Worm (Caenorhabditis elegans) whole organism, late embryonic: ENCODE data around the gene F13E9.15.

Experiments
- C38D4.7 ChIP-seq: fragments of 200-800 bp; sonication (Bioruptor generic); optimal IDR thresholded peaks from 2 replicates; lab custom pipeline; 2018; ENCODE audit warnings: mild to moderate bottlenecking, missing genetic modification characterization, moderate library complexity, missing compliant biosample characterization
- T23F11.4 ChIP-seq: fragments of 200-800 bp; sonication (Bioruptor generic); optimal IDR thresholded peaks from 2 replicates; lab custom pipeline; 2018; ENCODE audit warnings: mild to moderate bottlenecking, missing genetic modification characterization, missing compliant biosample characterization
- ahr-1 ChIP-seq: sonication (generic microtip); optimal IDR thresholded peaks from 2 replicates; lab custom pipeline; 2016; ENCODE audit warnings: missing genetic modification characterization, missing compliant biosample characterization
- ceh-14 ChIP-seq: sonication (generic microtip); optimal IDR thresholded peaks from 2 replicates; lab custom pipeline; 2016; ENCODE audit warnings: missing genotype, missing genetic modification characterization, missing compliant biosample characterization
- ceh-19 ChIP-seq: fragments of 200-800 bp; sonication (Bioruptor generic); optimal IDR thresholded peaks from 2 replicates; lab custom pipeline; 2018; ENCODE audit warnings: mild to moderate bottlenecking, missing genetic modification characterization, missing compliant biosample characterization
- ceh-22 ChIP-seq: sonication (generic microtip); optimal IDR thresholded peaks from 2 replicates; lab custom pipeline; 2017; ENCODE audit warnings: missing biosample characterization, missing genetic modification characterization
- ceh-30 ChIP-seq: fragments of 150-350 bp; optimal IDR thresholded peaks from 2 replicates; lab custom pipeline; 2014; ENCODE audit warnings: missing biosample characterization, missing genetic modification characterization
- ceh-31 ChIP-seq: sonication (generic microtip); optimal IDR thresholded peaks from 2 replicates; lab custom pipeline; 2016; ENCODE audit warnings: missing genetic modification characterization, missing compliant biosample characterization
- ceh-34 ChIP-seq: sonication (generic microtip); optimal IDR thresholded peaks from 2 replicates; lab custom pipeline; 2016; ENCODE audit warnings: mild to moderate bottlenecking, missing genetic modification characterization, missing compliant biosample characterization
- ceh-9 ChIP-seq: sonication (generic microtip); optimal IDR thresholded peaks from 2 replicates; lab custom pipeline; 2016; ENCODE audit warnings: mild to moderate bottlenecking, missing genetic modification characterization, inconsistent platforms, missing compliant biosample characterization
- dmd-4 ChIP-seq: sonication (generic microtip); optimal IDR thresholded peaks from 2 replicates; lab custom pipeline; 2016; ENCODE audit warnings: borderline replicate concordance, missing genetic modification characterization, missing compliant biosample characterization
- elt-2 ChIP-seq: sonication (generic microtip); optimal IDR thresholded peaks from 2 replicates; lab custom pipeline; 2016; ENCODE audit warnings: missing genetic modification reagents, missing genetic modification characterization, missing compliant biosample characterization
- eyg-1 ChIP-seq: sonication (generic microtip); optimal IDR thresholded peaks from 2 replicates; lab custom pipeline; 2016; ENCODE audit warnings: missing genotype, missing genetic modification characterization, missing compliant biosample characterization
- fax-1 ChIP-seq: sonication (generic microtip); optimal IDR thresholded peaks from 2 replicates; lab custom pipeline; 2016; ENCODE audit warnings: missing genotype, missing genetic modification characterization, missing compliant biosample characterization
- fkh-10 ChIP-seq: fragments of 150-350 bp; optimal IDR thresholded peaks from 2 replicates; lab custom pipeline; 2014; ENCODE audit warnings: missing biosample characterization, missing genetic modification reagents, missing genetic modification characterization
- fkh-6 ChIP-seq: sonication (generic microtip); optimal IDR thresholded peaks from 2 replicates; lab custom pipeline; 2016; ENCODE audit warnings: missing genetic modification characterization, missing compliant biosample characterization
- hlh-13 ChIP-seq: fragments of 200-800 bp; sonication (Bioruptor generic); optimal IDR thresholded peaks from 2 replicates; lab custom pipeline; 2018; ENCODE audit warnings: mild to moderate bottlenecking, missing genetic modification characterization, missing compliant biosample characterization
- hlh-6 ChIP-seq: sonication (generic microtip); optimal IDR thresholded peaks from 2 replicates; lab custom pipeline; 2016; ENCODE audit warnings: missing genotype, missing genetic modification characterization, missing compliant biosample characterization
- hlh-8 ChIP-seq: sonication (generic microtip); optimal IDR thresholded peaks from 2 replicates; lab custom pipeline; 2016; ENCODE audit warnings: missing genotype, missing genetic modification characterization, missing compliant biosample characterization
- mec-3 ChIP-seq: sonication (generic microtip); optimal IDR thresholded peaks from 2 replicates; lab custom pipeline; 2016; ENCODE audit warnings: borderline replicate concordance, missing genetic modification characterization, missing compliant biosample characterization
- nfya-1 ChIP-seq: sonication (generic microtip); optimal IDR thresholded peaks from 2 replicates; lab custom pipeline; 2017; ENCODE audit warnings: missing genetic modification characterization, mild to moderate bottlenecking, missing compliant biosample characterization, antibody characterized with exemption, moderate library complexity
- odd-2 ChIP-seq: sonication (generic microtip); optimal IDR thresholded peaks from 2 replicates; lab custom pipeline; 2017; ENCODE audit warnings: antibody characterized with exemption, mild to moderate bottlenecking, missing genetic modification characterization, missing compliant biosample characterization
- pag-3 ChIP-seq: sonication (generic microtip); optimal IDR thresholded peaks from 2 replicates; lab custom pipeline; 2016; ENCODE audit warnings: missing compliant biosample characterization, missing genetic modification characterization, borderline replicate concordance
- pat-9 ChIP-seq: fragments of 200-800 bp; sonication (Bioruptor generic); optimal IDR thresholded peaks from 2 replicates; lab custom pipeline; 2018; ENCODE audit warnings: mild to moderate bottlenecking, missing genetic modification characterization, moderate library complexity, missing compliant biosample characterization
- pha-2 ChIP-seq: sonication (generic microtip); optimal IDR thresholded peaks from 2 replicates; lab custom pipeline; 2017; ENCODE audit warnings: mild to moderate bottlenecking, missing genetic modification characterization, missing compliant biosample characterization
- pqm-1 ChIP-seq: sonication (generic microtip); optimal IDR thresholded peaks from 2 replicates; lab custom pipeline; 2016; ENCODE audit warnings: missing genetic modification characterization, missing compliant biosample characterization
- pros-1 ChIP-seq: fragments of 150-350 bp; optimal IDR thresholded peaks from 2 replicates; lab custom pipeline; 2014; ENCODE audit warnings: missing biosample characterization, missing genetic modification reagents, missing genetic modification characterization
- ref-2 ChIP-seq: sonication (generic microtip); optimal IDR thresholded peaks from 2 replicates; lab custom pipeline; 2016; ENCODE audit warnings: missing genetic modification characterization, missing compliant biosample characterization
- sox-2 ChIP-seq: fragments of 200-800 bp; sonication (Bioruptor generic); IDR thresholded peaks from 2 replicates; pipeline ENCODE4 v1.3.6; 2022; ENCODE audit warnings: missing genetic modification reagents, missing genetic modification characterization, missing compliant biosample characterization
- sox-4 ChIP-seq: sonication (generic microtip); optimal IDR thresholded peaks from 2 replicates; lab custom pipeline; 2017; ENCODE audit warnings: mild to moderate bottlenecking, missing genetic modification characterization, inconsistent platforms, missing compliant biosample characterization
- syd-9 ChIP-seq: sonication (generic microtip); optimal IDR thresholded peaks from 2 replicates; lab custom pipeline; 2016; ENCODE audit warnings: mild to moderate bottlenecking, missing genetic modification characterization, moderate library complexity, missing compliant biosample characterization
- tbx-7 ChIP-seq: sonication (generic microtip); optimal IDR thresholded peaks from 2 replicates; lab custom pipeline; 2016; ENCODE audit warnings: missing genotype, missing genetic modification characterization, missing compliant biosample characterization
- ttx-3 ChIP-seq: sonication (generic microtip); optimal IDR thresholded peaks from 2 replicates; lab custom pipeline; 2016; ENCODE audit warnings: missing genetic modification reagents, missing genetic modification characterization, missing compliant biosample characterization
- unc-3 ChIP-seq, 2 experiments: fragments of 200-800 bp in 1 of 2; sonication (Bioruptor generic) in 1 of 2; sonication (generic microtip) in 1 of 2; conservative IDR thresholded peaks in 1 of 2; optimal IDR thresholded peaks in 1 of 2; 2 replicates each; pipeline versions ENCODE4 v1.3.6 to Lab custom; 2016 to 2022; ENCODE audit warnings: missing compliant biosample characterization in 2 of 2, missing genetic modification characterization in 2 of 2, missing genetic modification reagents in 1 of 2
- unc-42 ChIP-seq: sonication (generic microtip); optimal IDR thresholded peaks from 2 replicates; lab custom pipeline; 2016; ENCODE audit warnings: missing genotype, missing genetic modification characterization, missing compliant biosample characterization

Gene F13E9.15

DNA sequence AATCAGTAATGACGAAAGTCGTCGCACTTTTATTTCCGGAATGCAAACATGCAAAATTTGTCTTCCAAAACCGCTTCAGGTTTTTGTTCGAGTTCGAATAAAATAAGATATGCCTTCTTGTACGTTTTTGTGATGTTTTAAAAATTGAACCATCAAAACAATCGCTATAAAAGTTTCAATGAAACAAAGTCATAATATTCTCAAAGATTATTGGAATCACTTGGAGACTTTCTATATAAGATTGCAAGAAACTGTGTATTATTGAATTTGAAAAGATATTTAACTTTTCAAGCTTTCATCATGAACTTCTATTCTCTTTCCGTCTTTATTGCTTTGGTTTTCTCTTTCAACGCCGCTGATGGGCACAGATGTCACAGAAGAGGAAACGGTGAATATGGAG lies 12.8 kb downstream of the F13E9.15 start, which contains the start of gene fipr-14:
Gene fipr-14, plus strand, starts transcription at position 301 of the 400 bp plus-strand sequence.
- no peak for TF ChIP-seq T23F11.4 (GFP tag; lab: Kevin White, UChicago)
- TF ChIP-seq ceh-19 (GFP tag; lab: Kevin White, UChicago): no peak
- TF ChIP-seq tbx-7 (tag; lab: Kevin White, UChicago): no peak
- no peak for TF ChIP-seq odd-2 (tag; lab: Kevin White, UChicago)
- TF ChIP-seq ceh-30 (tag; lab: Kevin White, UChicago): no peak
- no peak for TF ChIP-seq dmd-4 (tag; lab: Kevin White, UChicago)
- no peak for TF ChIP-seq ceh-34
- TF ChIP-seq syd-9 (tag; lab: Kevin White, UChicago): no peak

DNA sequence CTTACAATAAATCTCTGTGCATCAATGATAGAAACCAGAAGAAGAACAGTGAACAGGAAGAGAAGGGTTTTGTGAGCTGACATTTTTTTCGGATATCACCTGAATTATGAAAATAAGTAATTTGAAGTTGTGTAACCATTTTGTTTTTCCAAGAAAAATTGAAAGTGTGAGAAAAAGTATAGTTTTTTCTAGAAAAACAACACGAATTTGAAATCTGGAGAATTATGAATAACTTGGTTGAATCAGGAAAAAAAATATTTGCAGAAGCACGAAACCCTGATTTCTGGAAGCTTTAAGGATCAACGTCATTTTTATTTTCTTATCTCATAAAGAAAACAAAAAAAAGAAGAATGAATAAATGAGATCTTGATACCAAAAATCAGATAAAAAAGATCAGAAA lies 15.1 kb downstream of the F13E9.15 start, which contains the start of gene F13E9.12:
Gene F13E9.12, minus strand, starts transcription at position 101 of the 400 bp plus-strand sequence.
- TF ChIP-seq T23F11.4 (GFP tag; lab: Kevin White, UChicago): no peak
- TF ChIP-seq pqm-1 (tag; lab: Kevin White, UChicago): no peak
- no peak for TF ChIP-seq ahr-1 (tag; lab: Kevin White, UChicago)
- TF ChIP-seq sox-4 (tag; lab: Kevin White, UChicago): no peak
- TF ChIP-seq fkh-6 (tag; lab: Kevin White, UChicago): no peak

DNA sequence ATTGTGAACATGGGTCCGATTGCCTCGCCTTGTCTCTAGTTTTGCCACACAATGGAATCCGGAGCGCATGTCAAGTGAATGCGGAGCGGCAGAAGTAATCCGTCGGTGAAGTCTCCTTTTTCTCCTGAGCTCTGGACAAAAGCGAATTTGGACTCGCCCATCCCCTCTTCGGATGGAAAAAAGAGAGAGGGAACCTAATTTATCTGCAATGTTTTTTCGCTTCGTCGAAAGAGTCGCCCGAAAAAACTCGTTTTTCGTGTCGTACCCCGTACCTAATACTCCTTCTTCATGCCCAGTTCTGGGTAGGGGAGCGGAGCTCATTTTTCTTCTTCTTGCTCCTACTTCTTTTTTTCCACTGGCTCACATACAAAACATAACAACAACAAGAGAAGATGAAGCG lies 19.5 kb downstream of the F13E9.15 start:
- TF ChIP-seq pros-1 (no peak), nfya-1 (tag; lab: Kevin White, UChicago) (no peak), unc-42 (peak; percentile 70)

DNA sequence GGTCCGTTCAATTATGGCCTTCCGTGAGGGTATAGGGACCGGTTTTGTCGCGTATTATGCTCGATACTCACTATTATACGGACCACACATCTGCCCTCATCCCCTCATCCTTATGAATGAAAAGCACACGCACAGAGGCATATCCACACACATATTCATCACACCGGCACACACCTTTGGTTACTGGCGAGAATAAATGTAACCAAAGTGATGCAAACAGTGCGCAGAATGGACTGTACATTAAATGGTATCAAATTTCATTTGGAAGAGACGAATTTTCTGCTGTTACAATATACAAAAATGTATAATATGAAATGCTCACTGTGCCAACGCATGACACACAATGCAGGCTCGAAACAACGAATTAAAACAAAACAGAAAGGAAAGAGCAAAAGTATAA lies 20.0 kb downstream of the F13E9.15 start:
- no peak for TF ChIP-seq dmd-4 (tag; lab: Kevin White, UChicago)
- no peak for TF ChIP-seq ttx-3 (tag; lab: Kevin White, UChicago)
- TF ChIP-seq ceh-34: peak; percentile 79
- TF ChIP-seq eyg-1 (tag; lab: Kevin White, UChicago): no peak
- no peak for TF ChIP-seq pat-9 (tag; lab: Kevin White, UChicago)
- TF ChIP-seq pha-2 (tag; lab: Kevin White, UChicago): peak; percentile 5
- TF ChIP-seq pros-1: no peak
- TF ChIP-seq ceh-19 (GFP tag; lab: Kevin White, UChicago): no peak
- no peak for TF ChIP-seq hlh-13 (GFP tag; lab: Kevin White, UChicago)
- TF ChIP-seq ceh-22 (tag; lab: Kevin White, UChicago): no peak
- no peak for TF ChIP-seq fkh-10 (GFP tag; lab: Kevin White, UChicago)
- no peak for TF ChIP-seq unc-3 (GFP tag; conservative IDR thresholded peaks at IDR 0.05; lab: Robert Waterston, UW)
- TF ChIP-seq unc-3 (tag; optimal IDR thresholded peaks at IDR 0.05; lab: Kevin White, UChicago): no peak
- TF ChIP-seq elt-2 (tag; lab: Kevin White, UChicago): no peak
- TF ChIP-seq C38D4.7 (GFP tag; lab: Kevin White, UChicago): no peak
- TF ChIP-seq syd-9 (tag; lab: Kevin White, UChicago): no peak
- no peak for TF ChIP-seq mec-3 (tag; lab: Kevin White, UChicago)
- TF ChIP-seq ref-2 (tag; lab: Kevin White, UChicago): no peak

DNA sequence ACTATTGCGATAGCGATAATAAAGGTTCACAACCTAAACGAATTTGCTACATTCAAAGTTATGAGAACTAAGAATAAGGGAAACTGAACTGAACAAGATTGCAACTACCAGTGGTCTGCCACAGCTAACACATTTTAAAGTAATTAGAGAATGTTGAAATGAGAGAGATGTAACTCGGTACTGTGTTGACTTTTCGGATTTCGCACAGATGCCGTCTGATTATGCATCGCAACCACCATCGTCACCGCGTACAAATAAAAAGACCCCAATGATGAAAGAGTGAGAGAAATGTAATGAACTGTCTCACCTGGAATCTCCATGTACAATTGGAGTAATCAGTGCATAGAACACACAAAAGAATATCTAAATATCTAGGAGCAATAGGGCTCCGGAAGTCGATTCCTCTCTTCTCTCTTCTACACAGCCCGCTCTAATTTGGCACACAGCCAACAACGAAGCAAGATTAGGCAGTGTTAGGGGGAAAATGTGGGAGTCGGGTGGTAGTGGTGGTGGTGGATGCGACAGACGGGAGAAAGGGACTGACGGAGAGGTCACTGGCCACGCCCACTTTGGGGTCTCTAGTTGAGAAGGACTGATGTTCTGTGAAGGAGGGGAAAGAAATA lies 20.9 kb downstream of the F13E9.15 start, which contains the start of gene F13E9.11:
Gene F13E9.11, minus strand, starts transcription at position 507 of the 623 bp plus-strand sequence.
- TF ChIP-seq sox-2: no peak
- TF ChIP-seq hlh-8 (tag; lab: Kevin White, UChicago): no peak
- no peak for TF ChIP-seq pat-9 (tag; lab: Kevin White, UChicago)
- no peak for TF ChIP-seq nfya-1 (tag; lab: Kevin White, UChicago)
- TF ChIP-seq fax-1: peak; percentile 40
- TF ChIP-seq hlh-6 (tag; lab: Kevin White, UChicago): peak; percentile 65
- TF ChIP-seq unc-42: peak; percentile 61
- TF ChIP-seq ceh-31 (tag; lab: Kevin White, UChicago): peak; percentile 55
- peak; percentile 38 for TF ChIP-seq pag-3 (tag; lab: Kevin White, UChicago)
- no peak for TF ChIP-seq odd-2 (tag; lab: Kevin White, UChicago)
- peak; percentile 23 for TF ChIP-seq ceh-14
- no peak for TF ChIP-seq ceh-9
